Worm (Caenorhabditis elegans): Measurements from ENCODE around the gene gyf-1.

Gene gyf-1

ce11 chrII:6679724-6680123, 4.3 kb upstream of the gyf-1 start, which contains the start of gene ift-74:
ift-74 (plus strand) TSS chrII:6680024.
- TF ChIP-seq tbx-2 (tag; optimal IDR thresholded peaks at IDR 0.05) (no peak), pha-4 (tag; optimal IDR thresholded peaks at IDR 0.05) (no peak), unc-42 (tag; optimal IDR thresholded peaks at IDR 0.05) (no peak), gmeb-2 (tag; optimal IDR thresholded peaks at IDR 0.05) (no peak), fkh-6 (tag; optimal IDR thresholded peaks at IDR 0.05) (no peak), odd-2 (tag; optimal IDR thresholded peaks at IDR 0.05) (no peak), syd-9 (tag; optimal IDR thresholded peaks at IDR 0.05) (no peak), nfya-1 (tag; optimal IDR thresholded peaks at IDR 0.05) (no peak), npax-4 (tag; optimal IDR thresholded peaks at IDR 0.05) (no peak), rnt-1 (tag; optimal IDR thresholded peaks at IDR 0.05) (no peak), K09A11.1 (tag; optimal IDR thresholded peaks at IDR 0.05; ENCODE audit: insufficient read depth) (no peak), ceh-31 (tag; optimal IDR thresholded peaks at IDR 0.05) (no peak), ahr-1 (tag; optimal IDR thresholded peaks at IDR 0.05) (no peak), hlh-8 (tag; optimal IDR thresholded peaks at IDR 0.05) (no peak), dve-1 (tag; optimal IDR thresholded peaks at IDR 0.05) (no peak), hlh-15 (tag; optimal IDR thresholded peaks at IDR 0.05) (no peak), elt-2 (tag; optimal IDR thresholded peaks at IDR 0.05) (no peak), ceh-30 (tag; optimal IDR thresholded peaks at IDR 0.05) (no peak)

DNA sequence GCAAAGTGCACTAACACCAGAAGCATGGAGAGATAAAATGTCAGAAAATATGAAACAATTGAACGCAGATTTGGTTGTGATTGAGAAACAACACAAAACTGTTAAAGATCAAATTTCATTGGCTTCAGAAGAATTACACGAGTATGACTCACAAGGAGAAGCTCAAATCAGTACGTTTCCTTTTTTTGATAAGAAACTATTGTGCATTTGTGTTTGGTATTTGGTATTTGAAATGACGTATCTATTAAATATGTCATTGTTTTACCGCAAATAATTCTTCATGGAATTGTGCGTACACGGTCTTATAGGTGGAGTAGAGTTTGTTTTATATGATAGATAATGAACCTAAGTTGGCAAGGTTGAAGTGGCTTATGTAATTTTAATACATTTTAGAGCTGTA, 2.6 kb upstream of the gyf-1 start:
- TF ChIP-seq fkh-10 (GFP tag; optimal IDR thresholded peaks at IDR 0.05) (no peak), eyg-1 (tag; optimal IDR thresholded peaks at IDR 0.05) (no peak), unc-3 (GFP tag; conservative IDR thresholded peaks at IDR 0.05) (no peak), unc-3 (tag; optimal IDR thresholded peaks at IDR 0.05) (no peak), ceh-18 (tag; optimal IDR thresholded peaks at IDR 0.05) (no peak), ama-1 (optimal IDR thresholded peaks at IDR 0.05) (no peak)

- TF ChIP-seq pax-1 (tag; optimal IDR thresholded peaks at IDR 0.05) = no peak
- TF ChIP-seq ceh-34 (tag; optimal IDR thresholded peaks at IDR 0.05) = no peak
Observed at ce11 chrII:6682918-6683317, 1.1 kb upstream of the gyf-1 start.

- no peak for TF ChIP-seq ceh-18 (tag; optimal IDR thresholded peaks at IDR 0.05)
- no peak for TF ChIP-seq sox-4 (tag; optimal IDR thresholded peaks at IDR 0.05)
- TF ChIP-seq tbx-2 (tag; optimal IDR thresholded peaks at IDR 0.05) = no peak
- no peak for TF ChIP-seq pag-3 (tag; optimal IDR thresholded peaks at IDR 0.05; ENCODE audit: borderline replicate concordance)
- TF ChIP-seq sox-2 (GFP tag; IDR thresholded peaks at IDR 0.05) = no peak
- TF ChIP-seq ama-1 (optimal IDR thresholded peaks at IDR 0.05) = no peak
- TF ChIP-seq elt-2 (tag; optimal IDR thresholded peaks at IDR 0.05) = no peak
- no peak for TF ChIP-seq ttx-3 (tag; optimal IDR thresholded peaks at IDR 0.05)
- TF ChIP-seq ceh-19 (GFP tag; optimal IDR thresholded peaks at IDR 0.05) = no peak
- no peak for TF ChIP-seq K02D7.2 (tag; optimal IDR thresholded peaks at IDR 0.05)
- TF ChIP-seq ceh-9 (tag; optimal IDR thresholded peaks at IDR 0.05) = no peak
- TF ChIP-seq pqm-1 (tag; optimal IDR thresholded peaks at IDR 0.05) = no peak
- TF ChIP-seq mec-3 (tag; optimal IDR thresholded peaks at IDR 0.05; ENCODE audit: borderline replicate concordance) = no peak
- no peak for TF ChIP-seq ceh-22 (tag; optimal IDR thresholded peaks at IDR 0.05)
- TF ChIP-seq odd-2 (tag; optimal IDR thresholded peaks at IDR 0.05) = no peak
Observed at ce11 chrII:6685964-6686363, 1.9 kb downstream of the gyf-1 start.

- TF ChIP-seq che-1 (tag; optimal IDR thresholded peaks at IDR 0.05) (no peak), fkh-6 (tag; optimal IDR thresholded peaks at IDR 0.05) (no peak), pros-1 (tag; optimal IDR thresholded peaks at IDR 0.05) (no peak), sox-4 (tag; optimal IDR thresholded peaks at IDR 0.05) (no peak), npax-4 (tag; optimal IDR thresholded peaks at IDR 0.05) (no peak), unc-3 (GFP tag; conservative IDR thresholded peaks at IDR 0.05) (no peak), unc-3 (tag; optimal IDR thresholded peaks at IDR 0.05) (no peak), ref-2 (tag; optimal IDR thresholded peaks at IDR 0.05) (no peak), ceh-19 (GFP tag; optimal IDR thresholded peaks at IDR 0.05) (no peak), elt-2 (tag; optimal IDR thresholded peaks at IDR 0.05) (no peak), K09A11.1 (tag; optimal IDR thresholded peaks at IDR 0.05; ENCODE audit: insufficient read depth) (no peak), ceh-2 (tag; optimal IDR thresholded peaks at IDR 0.05) (no peak), dve-1 (tag; optimal IDR thresholded peaks at IDR 0.05) (no peak), ttx-3 (tag; optimal IDR thresholded peaks at IDR 0.05) (no peak)
Observed at ce11 chrII:6689088-6689487, 5.1 kb downstream of the gyf-1 start.

Data from whole organism, late embryonic.